Worm (Caenorhabditis elegans): ENCODE measurements around the gene scpl-4.

scpl-4 gene

DNA sequence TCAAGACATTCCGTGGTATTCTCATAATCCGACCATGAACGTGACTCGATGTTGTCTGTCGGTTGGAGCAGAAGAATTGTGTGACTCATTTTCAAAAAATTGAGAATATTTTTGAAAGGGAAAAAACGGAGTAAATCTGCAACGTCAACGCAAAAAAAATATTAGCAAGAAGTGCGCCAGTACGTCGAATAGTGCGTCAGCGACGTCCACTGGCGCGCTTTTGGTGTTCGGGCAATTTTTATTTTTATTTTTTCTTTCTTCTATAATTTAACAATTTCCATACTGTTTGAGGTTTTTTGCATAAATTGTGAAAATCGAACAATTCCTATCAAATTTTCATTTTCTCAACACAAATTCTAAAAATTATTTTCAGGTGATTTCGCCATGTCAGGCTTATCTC, 20.0 kb upstream of the scpl-4 start, which contains the start of the genes erh-1 and lpd-9 (continued):
- no peak for TF ChIP-seq ztf-3 (GFP tag; optimal IDR thresholded peaks at IDR 0.05)
- peak; percentile 23 for TF ChIP-seq gei-17 (GFP tag; optimal IDR thresholded peaks at IDR 0.05)
- peak; percentile 46 for TF ChIP-seq nhr-80 (tag; optimal IDR thresholded peaks at IDR 0.05)
- TF ChIP-seq mcd-1 (GFP tag; IDR thresholded peaks at IDR 0.05), result peak; percentile 82
- no peak for TF ChIP-seq pha-4 (tag; optimal IDR thresholded peaks at IDR 0.05)
- no peak for TF ChIP-seq sdz-38 (tag; optimal IDR thresholded peaks at IDR 0.05)
- 0 out of 2 replicates have a peak, but pooled peaks have one; percentile 54 for TF ChIP-seq lir-1 (GFP tag; conservative IDR thresholded peaks at IDR 0.05)
- no peak for TF ChIP-seq bed-1 (GFP tag; IDR thresholded peaks at IDR 0.05)
- no peak for TF ChIP-seq zfh-2 (GFP tag; conservative IDR thresholded peaks at IDR 0.05)
- no peak for TF ChIP-seq ama-1 (optimal IDR thresholded peaks at IDR 0.05)
- TF ChIP-seq ama-1 (GFP tag; optimal IDR thresholded peaks at IDR 0.05), result no peak
- peak; percentile 87 for TF ChIP-seq Y53G8AR.9 (GFP tag; conservative IDR thresholded peaks at IDR 0.05)
- peak; percentile 86 for TF ChIP-seq Y56A3A.18 (GFP tag; IDR thresholded peaks at IDR 0.05)
- peak; percentile 43; the same call in 1 of the 2 replicates for TF ChIP-seq D2030.7 (GFP tag; IDR thresholded peaks at IDR 0.05)
- TF ChIP-seq attf-3 (GFP tag; conservative IDR thresholded peaks at IDR 0.05), result peak; percentile 44; the same call in 1 of the 2 replicates
- TF ChIP-seq F39B2.1 (GFP tag; IDR thresholded peaks at IDR 0.05), result no peak
- no peak for TF ChIP-seq fkh-3 (tag; optimal IDR thresholded peaks at IDR 0.05)
- peak; percentile 83; the same call in 1 of the 2 replicates for TF ChIP-seq dox-1 (GFP tag; IDR thresholded peaks at IDR 0.05)
- peak; percentile 48; the same call in 1 of the 2 replicates for TF ChIP-seq hmg-20 (GFP tag; IDR thresholded peaks at IDR 0.05)
- peak; percentile 40; the same call in 1 of the 2 replicates for TF ChIP-seq madf-8 (GFP tag; conservative IDR thresholded peaks at IDR 0.05)
- TF ChIP-seq chd-7 (tag; optimal IDR thresholded peaks at IDR 0.05), result no peak
- peak; percentile 43 for TF ChIP-seq ZK185.1 (tag; optimal IDR thresholded peaks at IDR 0.05; ENCODE audit: poor library complexity, severe bottlenecking)
- TF ChIP-seq lin-35 (GFP tag; optimal IDR thresholded peaks at IDR 0.05), result peak in 1 of 3 experiments; percentile 84
- peak; percentile 2 for TF ChIP-seq atf-7 (tag; optimal IDR thresholded peaks at IDR 0.05)
- TF ChIP-seq hsf-1 (GFP tag; IDR thresholded peaks at IDR 0.05), result no peak
- peak; percentile 50 for TF ChIP-seq attf-5 (GFP tag; optimal IDR thresholded peaks at IDR 0.05)
- peak; percentile 81 for TF ChIP-seq lin-40 (tag; optimal IDR thresholded peaks at IDR 0.05)
- TF ChIP-seq ceh-27 (GFP tag; optimal IDR thresholded peaks at IDR 0.05), result peak; percentile 7
- TF ChIP-seq tlf-1 (GFP tag; optimal IDR thresholded peaks at IDR 0.05), result peak; percentile 49

- TF ChIP-seq let-607 (tag; optimal IDR thresholded peaks at IDR 0.05) (no peak), die-1 (tag; optimal IDR thresholded peaks at IDR 0.05) (no peak), nhr-80 (tag; optimal IDR thresholded peaks at IDR 0.05) (peak; percentile 56), lsl-1 (GFP tag; optimal IDR thresholded peaks at IDR 0.05) (no peak), ztf-25 (GFP tag; IDR thresholded peaks at IDR 0.05) (no peak)
These were observed 18.3 kb upstream of the scpl-4 start for ce11 chrV:10580638-10581037.

DNA sequence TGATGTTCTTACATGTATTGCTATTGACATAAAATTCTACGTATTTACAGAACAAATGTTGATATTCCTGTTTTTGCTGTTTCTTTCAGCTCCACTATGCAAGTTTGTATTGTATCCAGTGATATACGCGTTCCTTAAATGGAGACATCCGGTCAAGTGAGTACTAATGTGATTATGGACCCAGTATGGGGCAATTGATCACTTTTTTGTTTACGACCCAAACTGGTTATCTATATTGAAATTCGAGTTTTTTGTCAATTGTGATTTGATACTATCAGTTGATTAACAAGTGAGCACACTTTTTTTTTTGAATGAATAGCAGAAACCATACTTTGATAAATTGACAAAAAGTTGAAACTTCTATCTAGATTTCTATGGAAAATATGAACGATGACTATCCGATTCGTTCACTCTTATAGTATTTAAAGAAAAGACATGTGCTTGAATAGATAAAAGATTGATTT, 17.0 kb upstream of the scpl-4 start, which contains the start of gene T21C9.6:
TSS of gene T21C9.6 (plus strand) at position 51 of the 464 bp plus-strand sequence.
- TF ChIP-seq cebp-2 (GFP tag; IDR thresholded peaks at IDR 0.05) (no peak), Y53G8AR.9 (GFP tag; conservative IDR thresholded peaks at IDR 0.05) (no peak), lsy-27 (tag; optimal IDR thresholded peaks at IDR 0.05; ENCODE audit: borderline replicate concordance, insufficient read depth) (no peak), nhr-80 (tag; optimal IDR thresholded peaks at IDR 0.05) (peak; percentile 16)
